Fruit fly (Drosophila melanogaster) whole organism, pupa: Measurements from ENCODE around the gene CG9593.
A peak's percentile ranks its signal among the peaks of the same experiment; 100 is the strongest.

Source experiments
- CG10348 ChIP-seq: fragments of 200-800 bp; sonication (Bioruptor generic); IDR thresholded peaks from 2 replicates; pipeline ENCODE4 v1.3.6; 2022; ENCODE audit warnings: missing biosample characterization, missing genetic modification characterization
- CG12605 ChIP-seq: fragments of 200-800 bp; sonication (Bioruptor generic); IDR thresholded peaks from 2 replicates; pipeline ENCODE4 v1.3.6; 2022; ENCODE audit warnings: missing biosample characterization, missing genetic modification characterization
- CG13204 ChIP-seq: fragments of 200-800 bp; sonication (Bioruptor generic); optimal IDR thresholded peaks from 2 replicates; lab custom pipeline; 2018; ENCODE audit warnings: missing biosample characterization, mild to moderate bottlenecking, missing genetic modification characterization, moderate library complexity
- CG14655 ChIP-seq: fragments of 200-800 bp; sonication (Bioruptor generic); optimal IDR thresholded peaks from 3 replicates; lab custom pipeline; 2017; ENCODE audit warnings: mild to moderate bottlenecking, missing biosample characterization, missing genetic modification reagents, missing genetic modification characterization
- CG15710 ChIP-seq: fragments of 200-800 bp; sonication (Bioruptor generic); optimal IDR thresholded peaks from 2 replicates; lab custom pipeline; 2018; ENCODE audit warnings: missing biosample characterization, mild to moderate bottlenecking, missing genetic modification characterization, moderate library complexity
- CG17806 ChIP-seq: fragments of 200-800 bp; sonication (Bioruptor generic); optimal IDR thresholded peaks from 2 replicates; lab custom pipeline; 2018; ENCODE audit warnings: missing biosample characterization, mild to moderate bottlenecking, missing genetic modification characterization, moderate library complexity
- CG32121 ChIP-seq: fragments of 200-800 bp; sonication (Bioruptor generic); IDR thresholded peaks from 2 replicates; pipeline ENCODE4 v1.3.6; 2022; ENCODE audit warnings: missing biosample characterization, missing genetic modification characterization
- CG34367 ChIP-seq: fragments of 200-800 bp; sonication (Bioruptor generic); optimal IDR thresholded peaks from 2 replicates; lab custom pipeline; 2018; ENCODE audit warnings: missing biosample characterization, mild to moderate bottlenecking, missing genetic modification characterization
- CG4496 ChIP-seq: fragments of 200-800 bp; sonication (Bioruptor generic); IDR thresholded peaks from 3 replicates; pipeline ENCODE4 v1.3.6; 2022; ENCODE audit warnings: missing biosample characterization, missing genetic modification characterization
- CG8159 ChIP-seq: fragments of 200-800 bp; sonication (Bioruptor generic); optimal IDR thresholded peaks from 3 replicates; lab custom pipeline; 2018; ENCODE audit warnings: missing biosample characterization, mild to moderate bottlenecking, missing genetic modification characterization, moderate library complexity
- CG8301 ChIP-seq: fragments of 200-800 bp; sonication (Bioruptor generic); optimal IDR thresholded peaks from 2 replicates; lab custom pipeline; 2018; ENCODE audit warnings: missing biosample characterization, mild to moderate bottlenecking, missing genetic modification characterization
- CG9948 ChIP-seq: fragments of 200-800 bp; sonication (Bioruptor generic); optimal IDR thresholded peaks from 2 replicates; lab custom pipeline; 2018; ENCODE audit warnings: missing biosample characterization, mild to moderate bottlenecking, missing genetic modification characterization, moderate library complexity
- D1 ChIP-seq: fragments of 200-800 bp; sonication (Bioruptor generic); optimal IDR thresholded peaks from 2 replicates; lab custom pipeline; 2018; ENCODE audit warnings: missing biosample characterization, mild to moderate bottlenecking, missing genetic modification characterization, moderate library complexity
- EcR ChIP-seq: fragments of 200-800 bp; sonication (Bioruptor generic); optimal IDR thresholded peaks from 3 replicates; lab custom pipeline; 2019; ENCODE audit warnings: missing biosample characterization, missing genetic modification characterization, mild to moderate bottlenecking, moderate library complexity, missing genetic modification reagents
- Ets98B ChIP-seq: fragments of 200-800 bp; sonication (Bioruptor generic); IDR thresholded peaks from 2 replicates; pipeline ENCODE4 v1.3.6; 2022; ENCODE audit warnings: missing biosample characterization, missing genetic modification characterization
- Pif1A ChIP-seq: fragments of 200-800 bp; sonication (Bioruptor generic); optimal IDR thresholded peaks from 3 replicates; lab custom pipeline; 2016; ENCODE audit warnings: missing biosample characterization, missing genetic modification characterization
- Pif1B ChIP-seq: fragments of 200-800 bp; sonication (Bioruptor generic); optimal IDR thresholded peaks from 3 replicates; lab custom pipeline; 2016; ENCODE audit warnings: missing biosample characterization, missing genetic modification characterization
- Snoo ChIP-seq: fragments of 200-800 bp; sonication (Bioruptor generic); optimal IDR thresholded peaks from 3 replicates; lab custom pipeline; 2017; ENCODE audit warnings: missing biosample characterization, mild to moderate bottlenecking, missing genetic modification characterization, inconsistent platforms
- fd96Ca ChIP-seq: fragments of 200-800 bp; sonication (Bioruptor generic); IDR thresholded peaks from 3 replicates; pipeline ENCODE4 v1.3.6; 2022; ENCODE audit warnings: missing biosample characterization, missing genetic modification characterization
- gl ChIP-seq: fragments of 200-800 bp; sonication (Bioruptor generic); optimal IDR thresholded peaks from 2 replicates; lab custom pipeline; 2018; ENCODE audit warnings: missing biosample characterization, mild to moderate bottlenecking, missing genetic modification characterization
- rn ChIP-seq: fragments of 200-800 bp; sonication (Bioruptor generic); IDR thresholded peaks from 2 replicates; pipeline ENCODE4 v1.3.6; 2022; ENCODE audit warnings: missing biosample characterization, missing genetic modification characterization

The CG9593 gene

dm6 chr3R:15807877-15808381 lies 5.9 kb downstream of the CG9593 start:
- TF ChIP-seq gl (tag; lab: Kevin White, UChicago) (peak; percentile 30), CG15710 (no peak), EcR (GFP tag; lab: Kevin White, UChicago) (peak; percentile 64), Snoo (tag; lab: Kevin White, UChicago) (no peak)

- TF ChIP-seq gl (tag; lab: Kevin White, UChicago) = no peak
- peak; percentile 33 for TF ChIP-seq CG13204 (GFP tag; lab: Kevin White, UChicago)
Observed at dm6 chr3R:15810369-15810768, 8.3 kb downstream of the CG9593 start.

dm6 chr3R:15814150-15814549 lies 12.1 kb downstream of the CG9593 start:
- no peak for TF ChIP-seq Pif1B (GFP tag; lab: Kevin White, UChicago)
- no peak for TF ChIP-seq Snoo (tag; lab: Kevin White, UChicago)
- no peak for TF ChIP-seq CG12605 (GFP tag; lab: Robert Waterston, UW)
- no peak for TF ChIP-seq CG4496
- no peak for TF ChIP-seq CG10348 (GFP tag; lab: Robert Waterston, UW)

dm6 chr3R:15816276-15816675 lies 14.2 kb downstream of the CG9593 start:
- TF ChIP-seq CG9948 (peak; percentile 19), Ets98B (GFP tag; lab: Robert Waterston, UW) (peak; percentile 64), CG8301 (tag; lab: Kevin White, UChicago) (no peak), CG15710 (no peak), fd96Ca (peak; percentile 54; the same call in 1 of the 3 replicates), CG32121 (GFP tag; lab: Robert Waterston, UW) (peak; percentile 38; the same call in 1 of the 2 replicates), gl (tag; lab: Kevin White, UChicago) (no peak), Pif1A (peak; percentile 42), CG4496 (peak; percentile 72; the same call in 2 of the 3 replicates), EcR (GFP tag; lab: Kevin White, UChicago) (no peak), D1 (tag; lab: Kevin White, UChicago) (no peak), CG10348 (GFP tag; lab: Robert Waterston, UW) (no peak), Snoo (tag; lab: Kevin White, UChicago) (no peak), CG12605 (GFP tag; lab: Robert Waterston, UW) (no peak), Pif1B (GFP tag; lab: Kevin White, UChicago) (peak; percentile 5), rn (GFP tag; lab: Robert Waterston, UW) (no peak), CG17806 (tag; lab: Kevin White, UChicago) (peak; percentile 23)

- TF ChIP-seq CG9948 (no peak), fd96Ca (no peak), EcR (GFP tag; lab: Kevin White, UChicago) (peak; percentile 15), CG15710 (no peak)
Observed at dm6 chr3R:15825521-15825920, 23.4 kb downstream of the CG9593 start, which contains the start of gene CG4576. TSS of gene CG4576 (plus strand) at chr3R:15825747.

- TF ChIP-seq CG32121 (GFP tag; lab: Robert Waterston, UW) (no peak), Snoo (tag; lab: Kevin White, UChicago) (peak; percentile 39), EcR (GFP tag; lab: Kevin White, UChicago) (peak; percentile 94), CG4496 (peak; percentile 51; the same call in 1 of the 3 replicates), CG12605 (GFP tag; lab: Robert Waterston, UW) (0 out of 2 replicates have a peak, but pooled peaks have one; percentile 37), CG13204 (GFP tag; lab: Kevin White, UChicago) (peak; percentile 79), Ets98B (GFP tag; lab: Robert Waterston, UW) (peak; percentile 23; the same call in 1 of the 2 replicates), CG8159 (peak; percentile 86), CG9948 (peak; percentile 80), Pif1A (no peak), Pif1B (GFP tag; lab: Kevin White, UChicago) (peak; percentile 66), CG8301 (tag; lab: Kevin White, UChicago) (no peak), CG17806 (tag; lab: Kevin White, UChicago) (peak; percentile 76), CG34367 (tag; lab: Kevin White, UChicago) (peak; percentile 78), CG14655 (GFP tag; lab: Kevin White, UChicago) (no peak), rn (GFP tag; lab: Robert Waterston, UW) (no peak), CG10348 (GFP tag; lab: Robert Waterston, UW) (no peak), CG15710 (peak; percentile 88), D1 (tag; lab: Kevin White, UChicago) (peak; percentile 61), gl (tag; lab: Kevin White, UChicago) (peak; percentile 64), fd96Ca (0 out of 3 replicates have a peak, but pooled peaks have one; percentile 36)
- TF ChIP-seq, all 21 proteins: peak for 15
Observed at dm6 chr3R:15827559-15827958, 25.5 kb downstream of the CG9593 start.

dm6 chr3R:15832525-15832924 lies 30.4 kb downstream of the CG9593 start, which contains the start of gene rec:
TSS of gene rec (minus strand) at chr3R:15832632.
- TF ChIP-seq D1 (tag; lab: Kevin White, UChicago) = no peak
- TF ChIP-seq CG15710 = no peak
- no peak for TF ChIP-seq Ets98B (GFP tag; lab: Robert Waterston, UW)
- TF ChIP-seq CG10348 (GFP tag; lab: Robert Waterston, UW) = no peak
- TF ChIP-seq CG17806 (tag; lab: Kevin White, UChicago) = no peak
- TF ChIP-seq CG34367 (tag; lab: Kevin White, UChicago) = no peak
- no peak for TF ChIP-seq CG14655 (GFP tag; lab: Kevin White, UChicago)
- no peak for TF ChIP-seq CG12605 (GFP tag; lab: Robert Waterston, UW)
- no peak for TF ChIP-seq Pif1A
- no peak for TF ChIP-seq fd96Ca
- no peak for TF ChIP-seq CG9948
- TF ChIP-seq Pif1B (GFP tag; lab: Kevin White, UChicago) = no peak
